Fruit fly (Drosophila melanogaster): ENCODE measurements around the gene Prosalpha6.

DNA sequence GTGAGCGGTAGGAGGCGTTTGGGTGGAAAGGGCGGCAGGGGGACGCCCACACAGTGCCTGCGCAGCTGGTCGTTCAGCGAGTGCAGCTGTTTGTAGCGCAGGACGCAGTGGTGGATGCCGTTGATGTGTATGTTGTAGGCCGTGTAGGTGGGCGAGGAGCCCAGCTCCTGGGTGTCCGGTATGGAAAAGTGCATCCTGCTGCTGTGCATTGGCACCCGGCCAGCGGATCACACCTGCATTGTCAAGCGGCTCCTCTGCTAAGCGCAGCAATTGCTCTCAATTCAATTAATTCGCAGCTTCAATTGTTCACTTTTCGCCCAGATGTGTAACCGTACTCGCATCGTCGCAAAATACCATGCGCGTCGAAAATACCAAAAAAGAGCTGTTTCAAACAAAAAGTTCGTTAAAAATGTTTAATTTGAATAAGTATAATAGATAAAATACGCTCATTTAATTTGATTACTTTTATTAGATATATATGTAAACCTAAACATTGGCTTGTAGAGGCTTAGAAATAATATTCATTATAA, 14.5 kb upstream of the Prosalpha6 start, which contains the start of gene Snx17:
- TF ChIP-seq Myc (optimal IDR thresholded peaks at IDR 0.05): no peak
- TF ChIP-seq psq (optimal IDR thresholded peaks at IDR 0.05): no peak
- no peak for TF ChIP-seq insv (optimal IDR thresholded peaks at IDR 0.05)
- TF ChIP-seq ttk (optimal IDR thresholded peaks at IDR 0.05): no peak

Data from Kc167 (cell line).